Worm (Caenorhabditis elegans) whole organism, L4 larva: Measurements from ENCODE around the gene mip-1.

Experiments used
- D1046.2 ChIP-seq: fragments of 200-800 bp; sonication (Bioruptor generic); IDR thresholded peaks from 2 replicates; pipeline ENCODE4 v1.3.6; 2022; ENCODE audit warnings: missing genetic modification characterization, missing compliant biosample characterization
- F49E8.2 ChIP-seq: sonication (generic microtip); optimal IDR thresholded peaks from 2 replicates; lab custom pipeline; 2016; ENCODE audit warnings: missing compliant biosample characterization, mild to moderate bottlenecking, missing genetic modification characterization, borderline replicate concordance
- T20F7.1 ChIP-seq: fragments of 200-800 bp; sonication (Bioruptor generic); optimal IDR thresholded peaks from 2 replicates; lab custom pipeline; 2018; ENCODE audit warnings: mild to moderate bottlenecking, missing genetic modification characterization, missing compliant biosample characterization
- Y48G9A.11 ChIP-seq: fragments of 200-800 bp; sonication (Bioruptor generic); IDR thresholded peaks from 2 replicates; pipeline ENCODE4 v1.3.6; 2022; ENCODE audit warnings: missing genetic modification reagents, missing genetic modification characterization, missing compliant biosample characterization
- Y5F2A.4 ChIP-seq: fragments of 200-800 bp; sonication (Bioruptor generic); optimal IDR thresholded peaks from 2 replicates; lab custom pipeline; 2018; ENCODE audit warnings: mild to moderate bottlenecking, missing genetic modification characterization, missing compliant biosample characterization
- Y75B8A.6 ChIP-seq: fragments of 200-800 bp; sonication (Bioruptor generic); IDR thresholded peaks from 2 replicates; pipeline ENCODE4 v1.3.6; 2022; ENCODE audit warnings: missing genetic modification reagents, missing genetic modification characterization, missing compliant biosample characterization
- ZK337.2 ChIP-seq: fragments of 200-800 bp; sonication (Bioruptor generic); IDR thresholded peaks from 2 replicates; pipeline ENCODE4 v1.3.6; 2022; ENCODE audit warnings: missing genetic modification reagents, missing genetic modification characterization, missing compliant biosample characterization
- aha-1 ChIP-seq: fragments of 150-350 bp; peaks from one replicate; lab custom pipeline; 2014; ENCODE audit warnings: missing biosample characterization, missing genetic modification characterization
- aly-2 ChIP-seq: sonication (generic microtip); optimal IDR thresholded peaks from 2 replicates; lab custom pipeline; 2018; ENCODE audit warnings: missing biosample characterization, missing genetic modification characterization
- ama-1 ChIP-seq: fragments of 150-350 bp; optimal IDR thresholded peaks from 2 replicates; lab custom pipeline; 2014; ENCODE audit warnings: inconsistent platforms, mixed read lengths
- attf-4 ChIP-seq: sonication (generic microtip); optimal IDR thresholded peaks from 3 replicates; lab custom pipeline; 2017; ENCODE audit warnings: missing biosample characterization, missing genetic modification characterization
- ceh-20 ChIP-seq: fragments of 200-800 bp; sonication (Bioruptor generic); IDR thresholded peaks from 2 replicates; pipeline ENCODE4 v1.3.6; 2022; ENCODE audit warnings: missing genetic modification reagents, missing genetic modification characterization, missing compliant biosample characterization
- ceh-28 ChIP-seq: fragments of 150-350 bp; optimal IDR thresholded peaks from 2 replicates; lab custom pipeline; 2014; ENCODE audit warnings: missing biosample characterization, missing genetic modification reagents, missing genetic modification characterization
- ceh-82 ChIP-seq: sonication (generic microtip); optimal IDR thresholded peaks from 2 replicates; lab custom pipeline; 2017; ENCODE audit warnings: missing biosample characterization, missing genetic modification characterization
- cey-2 ChIP-seq: sonication (generic microtip); optimal IDR thresholded peaks from 3 replicates; lab custom pipeline; 2017; ENCODE audit warnings: missing genetic modification characterization, mild to moderate bottlenecking, missing compliant biosample characterization, antibody characterized with exemption, borderline replicate concordance; ENCODE audit not compliant: insufficient read depth
- ctbp-1 ChIP-seq: fragments of 200-800 bp; sonication (Bioruptor generic); IDR thresholded peaks from 2 replicates; pipeline ENCODE4 v1.3.6; 2022; ENCODE audit warnings: missing genetic modification reagents, missing genetic modification characterization, missing compliant biosample characterization
- daf-8 ChIP-seq: fragments of 200-800 bp; sonication (Bioruptor generic); IDR thresholded peaks from 2 replicates; pipeline ENCODE4 v1.3.6; 2022; ENCODE audit warnings: missing genetic modification characterization, missing compliant biosample characterization
- dmd-8 ChIP-seq: fragments of 200-800 bp; sonication (Bioruptor generic); IDR thresholded peaks from 2 replicates; pipeline ENCODE4 v1.3.6; 2022; ENCODE audit warnings: missing genetic modification characterization, missing compliant biosample characterization
- dmd-9 ChIP-seq: fragments of 200-800 bp; sonication (Bioruptor generic); IDR thresholded peaks from 2 replicates; pipeline ENCODE4 v1.3.6; 2022; ENCODE audit warnings: missing genetic modification reagents, missing genetic modification characterization, missing compliant biosample characterization
- dve-1 ChIP-seq: sonication (generic microtip); optimal IDR thresholded peaks from 2 replicates; lab custom pipeline; 2017; ENCODE audit warnings: antibody characterized with exemption, mild to moderate bottlenecking, missing genetic modification characterization, missing compliant biosample characterization; ENCODE audit not compliant: insufficient read depth
- fkh-10 ChIP-seq: fragments of 150-350 bp; optimal IDR thresholded peaks from 2 replicates; lab custom pipeline; 2014; ENCODE audit warnings: missing biosample characterization, missing genetic modification reagents, missing genetic modification characterization
- fos-1 ChIP-seq: fragments of 150-350 bp; optimal IDR thresholded peaks from 2 replicates; lab custom pipeline; 2014; ENCODE audit warnings: missing biosample characterization, missing genetic modification characterization
- hlh-30 ChIP-seq: sonication (generic microtip); optimal IDR thresholded peaks from 2 replicates; lab custom pipeline; 2017; ENCODE audit warnings: antibody characterized with exemption, mild to moderate bottlenecking, missing genetic modification characterization, missing compliant biosample characterization; ENCODE audit not compliant: insufficient read depth
- hmg-1.1 ChIP-seq: fragments of 200-800 bp; sonication (Bioruptor generic); IDR thresholded peaks from 2 replicates; pipeline ENCODE4 v1.3.6; 2022; ENCODE audit warnings: missing genetic modification reagents, missing genetic modification characterization, missing compliant biosample characterization
- lim-7 ChIP-seq: fragments of 200-800 bp; sonication (Bioruptor generic); IDR thresholded peaks from 2 replicates; pipeline ENCODE4 v1.3.6; 2022; ENCODE audit warnings: missing genetic modification characterization, missing compliant biosample characterization
- lin-1 ChIP-seq: fragments of 200-800 bp; sonication (Bioruptor generic); IDR thresholded peaks from 2 replicates; pipeline ENCODE4 v1.3.6; 2022; ENCODE audit warnings: missing genetic modification reagents, missing genetic modification characterization, missing compliant biosample characterization
- lin-13 ChIP-seq: fragments of 150-350 bp; optimal IDR thresholded peaks from 2 replicates; lab custom pipeline; 2014; ENCODE audit warnings: missing biosample characterization, missing genetic modification reagents, missing genetic modification characterization
- lin-15B ChIP-seq: fragments of 150-350 bp; sonication (generic microtip); optimal IDR thresholded peaks from 3 replicates; lab custom pipeline; 2014; ENCODE audit warnings: missing biosample characterization, missing genetic modification characterization
- lin-39 ChIP-seq: fragments of 150-350 bp; optimal IDR thresholded peaks from 2 replicates; lab custom pipeline; 2014; ENCODE audit warnings: missing biosample characterization, missing genetic modification reagents, missing genetic modification characterization
- madf-5 ChIP-seq, 2 experiments: fragments of 200-800 bp; sonication (Bioruptor generic); IDR thresholded peaks; 2 replicates each; pipeline ENCODE4 v1.3.6; 2022; ENCODE audit warnings: missing compliant biosample characterization in 2 of 2, missing genetic modification characterization in 2 of 2
- madf-9 ChIP-seq: fragments of 200-800 bp; sonication (Bioruptor generic); conservative IDR thresholded peaks from 2 replicates; pipeline ENCODE4 v1.3.6; 2022; ENCODE audit warnings: missing genetic modification reagents, missing genetic modification characterization, missing compliant biosample characterization
- mes-2 ChIP-seq: sonication (generic microtip); optimal IDR thresholded peaks from 2 replicates; lab custom pipeline; 2016; ENCODE audit warnings: missing genotype, mild to moderate bottlenecking, missing genetic modification characterization, missing compliant biosample characterization; ENCODE audit not compliant: poor library complexity, severe bottlenecking
- nhr-102 ChIP-seq: sonication (generic microtip); optimal IDR thresholded peaks from 2 replicates; lab custom pipeline; 2016; ENCODE audit warnings: mild to moderate bottlenecking, missing genetic modification characterization, moderate library complexity, missing compliant biosample characterization
- nhr-42 ChIP-seq: fragments of 200-800 bp; sonication (Bioruptor generic); IDR thresholded peaks from 2 replicates; pipeline ENCODE4 v1.3.6; 2022; ENCODE audit warnings: missing genetic modification characterization, missing compliant biosample characterization
- nhr-76 ChIP-seq: fragments of 150-350 bp; optimal IDR thresholded peaks from 2 replicates; lab custom pipeline; 2014; ENCODE audit warnings: missing biosample characterization, missing genetic modification characterization
- pha-4 ChIP-seq, 2 experiments: fragments of 150-350 bp in 1 of 2; fragments of 200-800 bp in 1 of 2; sonication (Bioruptor generic) in 1 of 2; IDR thresholded peaks in 1 of 2; optimal IDR thresholded peaks in 1 of 2; 2 replicates each; pipeline versions ENCODE4 v1.3.6 to Lab custom; 2014 to 2022; ENCODE audit warnings: missing genetic modification characterization in 2 of 2, missing genetic modification reagents in 2 of 2, missing biosample characterization in 1 of 2, missing compliant biosample characterization in 1 of 2
- saeg-2 ChIP-seq: fragments of 200-800 bp; sonication (Bioruptor generic); IDR thresholded peaks from 2 replicates; pipeline ENCODE4 v1.3.6; 2022; ENCODE audit warnings: missing genetic modification reagents, missing genetic modification characterization, missing compliant biosample characterization
- sdz-12 ChIP-seq: fragments of 200-800 bp; sonication (Bioruptor generic); optimal IDR thresholded peaks from 2 replicates; lab custom pipeline; 2018; ENCODE audit warnings: mild to moderate bottlenecking, missing genetic modification characterization, missing compliant biosample characterization
- set-16 ChIP-seq: fragments of 200-800 bp; sonication (Bioruptor generic); IDR thresholded peaks from 2 replicates; pipeline ENCODE4 v1.3.6; 2022; ENCODE audit warnings: missing genetic modification reagents, missing genetic modification characterization, missing compliant biosample characterization
- skn-1 ChIP-seq: fragments of 150-350 bp; optimal IDR thresholded peaks from 2 replicates; lab custom pipeline; 2014; ENCODE audit warnings: missing biosample characterization, missing genetic modification characterization
- snpc-1.2 ChIP-seq: fragments of 200-800 bp; sonication (Bioruptor generic); IDR thresholded peaks from 2 replicates; pipeline ENCODE4 v1.3.6; 2022; ENCODE audit warnings: missing genetic modification reagents, missing genetic modification characterization, missing compliant biosample characterization
- spr-3 ChIP-seq: fragments of 200-800 bp; sonication (Bioruptor generic); optimal IDR thresholded peaks from 2 replicates; lab custom pipeline; 2018; ENCODE audit warnings: mild to moderate bottlenecking, missing genetic modification characterization, missing compliant biosample characterization
- tag-97 ChIP-seq: fragments of 200-800 bp; sonication (Bioruptor generic); IDR thresholded peaks from 2 replicates; pipeline ENCODE4 v1.3.6; 2022; ENCODE audit warnings: missing genetic modification characterization, missing compliant biosample characterization
- tra-1 ChIP-seq: fragments of 200-800 bp; sonication (Bioruptor generic); IDR thresholded peaks from 2 replicates; pipeline ENCODE4 v1.3.6; 2022; ENCODE audit warnings: missing genetic modification reagents, missing genetic modification characterization, missing compliant biosample characterization
- unc-62 ChIP-seq, 3 experiments: fragments of 150-350 bp in 1 of 3; sonication (generic microtip); optimal IDR thresholded peaks in 2 of 3; peaks in 1 of 3; 1 replicate in 1 of 3; 2 replicates in 2 of 3; lab custom pipeline; 2014 to 2017; ENCODE audit warnings: missing biosample characterization in 3 of 3, missing genetic modification characterization in 3 of 3, missing genetic modification reagents in 3 of 3, missing genotype in 1 of 3
- vab-7 ChIP-seq: fragments of 200-800 bp; sonication (Bioruptor generic); IDR thresholded peaks from 2 replicates; pipeline ENCODE4 v1.3.6; 2022; ENCODE audit warnings: missing genetic modification reagents, missing genetic modification characterization, missing compliant biosample characterization
- zip-11 ChIP-seq: fragments of 200-800 bp; sonication (Bioruptor generic); IDR thresholded peaks from 2 replicates; pipeline ENCODE4 v1.3.6; 2022; ENCODE audit warnings: missing genetic modification characterization, missing compliant biosample characterization
- zip-2 ChIP-seq: fragments of 150-350 bp; optimal IDR thresholded peaks from 2 replicates; lab custom pipeline; 2014; ENCODE audit warnings: missing biosample characterization, missing genetic modification characterization

Gene mip-1

DNA sequence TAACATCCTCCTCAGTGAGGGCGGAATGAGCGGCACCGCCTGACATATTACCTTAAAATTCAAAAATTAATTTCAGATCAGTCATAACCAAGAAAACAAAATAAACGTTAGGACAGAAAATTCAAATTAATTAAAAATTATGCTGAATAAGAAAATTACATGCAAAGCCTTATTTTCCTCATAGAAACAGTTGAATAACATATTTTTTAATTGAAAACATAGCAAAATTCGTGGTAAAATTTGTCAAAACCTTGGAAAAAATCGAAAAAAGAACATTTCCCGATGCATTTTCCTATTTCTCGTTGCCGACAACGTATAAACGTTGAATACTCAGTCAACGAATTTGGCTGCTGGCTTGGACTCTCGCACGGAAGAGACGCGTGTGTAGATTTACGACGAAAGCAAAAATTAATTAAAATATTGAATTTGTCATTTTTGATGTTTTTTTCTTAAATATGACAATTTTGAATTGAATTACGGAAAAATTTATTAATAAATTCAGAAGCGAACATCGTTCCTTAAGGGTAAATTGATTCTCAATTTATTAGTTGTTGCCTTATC lies 38.8 kb upstream of the mip-1 start, which contains the start of the genes rps-0 and rbg-3 (continued):
- TF ChIP-seq lin-13 = peak; percentile 84
- TF ChIP-seq T20F7.1 (GFP tag; lab: Kevin White, UChicago) = peak; percentile 89
- peak; percentile 83 for TF ChIP-seq hmg-1.1 (GFP tag; lab: Robert Waterston, UW)
- peak in 1 of 2 experiments; percentile 5 for TF ChIP-seq unc-62 (GFP tag; optimal IDR thresholded peaks at IDR 0.05 in 1 of 2; lab: Kevin White, UChicago)
- TF ChIP-seq unc-62 (tag; optimal IDR thresholded peaks at IDR 0.05; lab: Kevin White, UChicago) = no peak
- no peak for TF ChIP-seq set-16 (GFP tag; lab: Robert Waterston, UW)
- no peak for TF ChIP-seq dmd-8 (GFP tag; lab: Robert Waterston, UW)
- peak; percentile 37; the same call in 1 of the 2 replicates for TF ChIP-seq pha-4 (GFP tag; IDR thresholded peaks at IDR 0.05; lab: Robert Waterston, UW)
- TF ChIP-seq pha-4 (tag; optimal IDR thresholded peaks at IDR 0.05; lab: Kevin White, UChicago) = peak; percentile 68
- peak; percentile 61; the same call in 1 of the 2 replicates for TF ChIP-seq ctbp-1 (GFP tag; lab: Robert Waterston, UW)
- no peak for TF ChIP-seq lim-7 (GFP tag; lab: Robert Waterston, UW)
- TF ChIP-seq zip-11 (GFP tag; lab: Robert Waterston, UW) = no peak
- no peak for TF ChIP-seq attf-4 (tag; lab: Kevin White, UChicago)
- TF ChIP-seq sdz-12 = no peak
- TF ChIP-seq ama-1 (lab: Kevin White, UChicago) = no peak
- no peak for TF ChIP-seq spr-3 (GFP tag; lab: Kevin White, UChicago)
- peak; percentile 97 for TF ChIP-seq dve-1 (tag; lab: Kevin White, UChicago)
- no peak for TF ChIP-seq Y5F2A.4 (GFP tag; lab: Kevin White, UChicago)
- TF ChIP-seq madf-9 = no peak
- TF ChIP-seq Y48G9A.11 (GFP tag; lab: Robert Waterston, UW) = no peak
- no peak for TF ChIP-seq nhr-76 (tag; lab: Kevin White, UChicago)
- TF ChIP-seq skn-1 (tag; lab: Kevin White, UChicago) = no peak
- TF ChIP-seq fos-1 (tag; lab: Kevin White, UChicago) = no peak
- TF ChIP-seq dmd-9 (GFP tag; lab: Robert Waterston, UW) = no peak
- no peak for TF ChIP-seq ceh-82
- TF ChIP-seq fkh-10 (GFP tag; lab: Kevin White, UChicago) = peak; percentile 88
- TF ChIP-seq zip-2 (tag; lab: Kevin White, UChicago) = peak; percentile 34
- no peak for TF ChIP-seq tra-1 (GFP tag; lab: Robert Waterston, UW)
- no peak for TF ChIP-seq cey-2 (tag; lab: Kevin White, UChicago)
- no peak for TF ChIP-seq snpc-1.2 (GFP tag; lab: Robert Waterston, UW)
- TF ChIP-seq F49E8.2 = no peak
- no peak for TF ChIP-seq lin-1 (GFP tag; lab: Robert Waterston, UW)
- no peak for TF ChIP-seq aly-2
- TF ChIP-seq madf-5 (GFP tag; IDR thresholded peaks at IDR 0.05; lab: Robert Waterston, UW) = no peak
- peak; percentile 82 for TF ChIP-seq nhr-102
- no peak for TF ChIP-seq daf-8 (GFP tag; lab: Robert Waterston, UW)
- TF ChIP-seq saeg-2 (GFP tag; lab: Robert Waterston, UW) = no peak

DNA sequence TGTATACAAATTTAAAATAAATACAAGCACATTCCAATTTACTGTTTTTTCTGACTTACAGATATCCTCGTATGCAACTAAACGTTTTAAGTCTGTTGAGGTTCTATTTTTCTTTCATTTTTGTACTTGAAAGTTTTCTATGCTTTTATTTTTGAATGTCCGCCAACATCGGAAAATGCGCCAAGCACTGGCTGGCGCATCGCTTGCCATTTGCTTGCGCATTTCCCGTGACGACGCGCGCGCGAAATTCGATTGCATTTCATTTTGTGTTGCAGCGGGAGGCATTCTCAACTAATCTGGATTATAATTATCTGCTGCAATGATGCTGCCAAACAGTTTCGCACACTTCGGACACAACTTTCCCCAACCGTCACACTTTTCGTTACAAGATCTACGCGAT lies 35.9 kb upstream of the mip-1 start, which contains the start of gene fbxl-2:
Gene fbxl-2, plus strand, starts transcription at position 278 of the 400 bp plus-strand sequence.
- TF ChIP-seq ceh-20 (GFP tag; lab: Robert Waterston, UW) = peak; percentile 93
- TF ChIP-seq ctbp-1 (GFP tag; lab: Robert Waterston, UW) = peak; percentile 85
- TF ChIP-seq tag-97 = no peak
- TF ChIP-seq ceh-28 (tag; lab: Kevin White, UChicago) = peak; percentile 6
- TF ChIP-seq D1046.2 = peak; percentile 82; the same call in 1 of the 2 replicates
- peak; percentile 93 for TF ChIP-seq nhr-42 (GFP tag; lab: Robert Waterston, UW)
- peak in 1 of 2 experiments; percentile 73; a peak in 1 of 4 replicates for TF ChIP-seq madf-5 (GFP tag; IDR thresholded peaks at IDR 0.05; lab: Robert Waterston, UW)
- peak; percentile 67; the same call in 1 of the 2 replicates for TF ChIP-seq vab-7
- peak; percentile 28 for TF ChIP-seq zip-2 (tag; lab: Kevin White, UChicago)
- TF ChIP-seq lin-1 (GFP tag; lab: Robert Waterston, UW) = peak; percentile 87
- peak; percentile 95 for TF ChIP-seq dve-1 (tag; lab: Kevin White, UChicago)
- peak; percentile 97 for TF ChIP-seq mes-2 (tag; lab: Kevin White, UChicago)
- TF ChIP-seq ZK337.2 (GFP tag; lab: Robert Waterston, UW) = 0 out of 2 replicates have a peak, but pooled peaks have one; percentile 56
- TF ChIP-seq aha-1 (tag; lab: Kevin White, UChicago) = peak; percentile 93
- TF ChIP-seq lin-39 (tag; lab: Kevin White, UChicago) = no peak
- peak; percentile 89 for TF ChIP-seq Y75B8A.6 (GFP tag; lab: Robert Waterston, UW)
- TF ChIP-seq skn-1 (tag; lab: Kevin White, UChicago) = no peak
- TF ChIP-seq hlh-30 (tag; lab: Kevin White, UChicago) = peak; percentile 90
- no peak for TF ChIP-seq ceh-82
- peak; percentile 79 for TF ChIP-seq lin-15B (tag; lab: Kevin White, UChicago)
